Fruit fly (Drosophila melanogaster): ENCODE results near the gene sinah.

Gene sinah

dm6 chr3L:16872487-16872955 lies 13.6 kb downstream of the sinah start (continued):
- TF ChIP-seq chif (GFP tag; optimal IDR thresholded peaks at IDR 0.05) = peak; percentile 47 to 57
- peak; percentile 13; the same call in 1 of the 2 replicates for TF ChIP-seq ssp (GFP tag; IDR thresholded peaks at IDR 0.05)
- no peak for TF ChIP-seq CG15479 (GFP tag; optimal IDR thresholded peaks at IDR 0.05)
- TF ChIP-seq Atf6 (GFP tag; IDR thresholded peaks at IDR 0.05) = no peak; the same call in 1 of the 2 replicates
- no peak for TF ChIP-seq inv (GFP tag; IDR thresholded peaks at IDR 0.05; ENCODE audit: partially characterized antibody)
- TF ChIP-seq mam (GFP tag; optimal IDR thresholded peaks at IDR 0.05) = peak; percentile 51
- TF ChIP-seq dati (GFP tag; IDR thresholded peaks at IDR 0.05) = no peak
- no peak for TF ChIP-seq CG10431 (GFP tag; optimal IDR thresholded peaks at IDR 0.05)
- TF ChIP-seq nerfin-1 (tag; optimal IDR thresholded peaks at IDR 0.05) = peak; percentile 76
- TF ChIP-seq so (GFP tag; IDR thresholded peaks at IDR 0.05) = peak; percentile 44; the same call in 1 of the 3 replicates
- TF ChIP-seq CG9932 (GFP tag; IDR thresholded peaks at IDR 0.05) = 0 out of 2 replicates have a peak, but pooled peaks have one; percentile 40
- no peak for TF ChIP-seq CG17186 (GFP tag; optimal IDR thresholded peaks at IDR 0.05)
- TF ChIP-seq Hr39 (optimal IDR thresholded peaks at IDR 0.05) = no peak
- TF ChIP-seq CG9797 (GFP tag; optimal IDR thresholded peaks at IDR 0.05) = no peak
- TF ChIP-seq ranshi (GFP tag; IDR thresholded peaks at IDR 0.05) = peak; percentile 53; the same call in 1 of the 2 replicates
- TF ChIP-seq Sin3A (optimal IDR thresholded peaks at IDR 0.05) = no peak
- no peak for TF ChIP-seq YL-1 (GFP tag; optimal IDR thresholded peaks at IDR 0.05)
- peak; percentile 79 for TF ChIP-seq pho (GFP tag; optimal IDR thresholded peaks at IDR 0.05)
- TF ChIP-seq CG4360 (GFP tag; IDR thresholded peaks at IDR 0.05) = no peak
- TF ChIP-seq CoRest (tag; optimal IDR thresholded peaks at IDR 0.05) = peak; percentile 82
- TF ChIP-seq gcm (GFP tag; optimal IDR thresholded peaks at IDR 0.05) = peak; percentile 67
- TF ChIP-seq fd3F (GFP tag; optimal IDR thresholded peaks at IDR 0.05) = peak; percentile 41
- TF ChIP-seq dm (GFP tag; optimal IDR thresholded peaks at IDR 0.05) = peak; percentile 26
- peak; percentile 54 for TF ChIP-seq CrebB (tag; optimal IDR thresholded peaks at IDR 0.05)
- TF ChIP-seq Bdp1 (GFP tag; optimal IDR thresholded peaks at IDR 0.05) = no peak
- no peak for TF ChIP-seq mirr (GFP tag; optimal IDR thresholded peaks at IDR 0.05)
- TF ChIP-seq grau (tag; optimal IDR thresholded peaks at IDR 0.05) = peak; percentile 81
- no peak for TF ChIP-seq ato (GFP tag; IDR thresholded peaks at IDR 0.05; ENCODE audit: partially characterized antibody)
- no peak for TF ChIP-seq grn (GFP tag; optimal IDR thresholded peaks at IDR 0.05)
- TF ChIP-seq dpn (GFP tag; optimal IDR thresholded peaks at IDR 0.05) = peak; percentile 21 to 55
- TF ChIP-seq wdn (GFP tag; IDR thresholded peaks at IDR 0.05) = no peak
- TF ChIP-seq CG2199 (GFP tag; IDR thresholded peaks at IDR 0.05) = no peak
- TF ChIP-seq CG13296 (GFP tag; optimal IDR thresholded peaks at IDR 0.05) = peak; percentile 82
- TF ChIP-seq sc (optimal IDR thresholded peaks at IDR 0.05) = no peak
- no peak for TF ChIP-seq sc (GFP tag; optimal IDR thresholded peaks at IDR 0.05)
- 0 out of 3 replicates have a peak, but pooled peaks have one; percentile 34 for TF ChIP-seq Mrtf (GFP tag; IDR thresholded peaks at IDR 0.05)
- peak; percentile 71 for TF ChIP-seq CG6765 (GFP tag; optimal IDR thresholded peaks at IDR 0.05)
- TF ChIP-seq CG17802 (tag; optimal IDR thresholded peaks at IDR 0.05) = no peak
- TF ChIP-seq jumu (GFP tag; optimal IDR thresholded peaks at IDR 0.05) = peak; percentile 10
- TF ChIP-seq CG2116 (GFP tag; optimal IDR thresholded peaks at IDR 0.05) = peak; percentile 11
- no peak for TF ChIP-seq zf30C (GFP tag; optimal IDR thresholded peaks at IDR 0.05)
- TF ChIP-seq tio (GFP tag; optimal IDR thresholded peaks at IDR 0.05) = peak; percentile 75
- TF ChIP-seq Oaz (GFP tag; IDR thresholded peaks at IDR 0.05) = 0 out of 2 replicates have a peak, but pooled peaks have one; percentile 24
- no peak for TF ChIP-seq oc (tag; optimal IDR thresholded peaks at IDR 0.05)
- peak; percentile 46 for TF ChIP-seq tx (GFP tag; optimal IDR thresholded peaks at IDR 0.05)
- no peak for TF ChIP-seq CG11085 (GFP tag; IDR thresholded peaks at IDR 0.05)
- TF ChIP-seq CG6654 (GFP tag; optimal IDR thresholded peaks at IDR 0.05) = peak; percentile 31
- peak; percentile 53; the same call in 1 of the 2 replicates for TF ChIP-seq stc (GFP tag; IDR thresholded peaks at IDR 0.05)
- TF ChIP-seq btn (GFP tag; optimal IDR thresholded peaks at IDR 0.05) = no peak
- TF ChIP-seq pnt (GFP tag; optimal IDR thresholded peaks at IDR 0.05) = peak; percentile 18
- TF ChIP-seq Myb (GFP tag; optimal IDR thresholded peaks at IDR 0.05) = peak; percentile 53
- peak; percentile 61 for TF ChIP-seq CG8281 (tag; optimal IDR thresholded peaks at IDR 0.05)
